Worm (Caenorhabditis elegans): ENCODE measurements around the gene irk-3.

DNA sequence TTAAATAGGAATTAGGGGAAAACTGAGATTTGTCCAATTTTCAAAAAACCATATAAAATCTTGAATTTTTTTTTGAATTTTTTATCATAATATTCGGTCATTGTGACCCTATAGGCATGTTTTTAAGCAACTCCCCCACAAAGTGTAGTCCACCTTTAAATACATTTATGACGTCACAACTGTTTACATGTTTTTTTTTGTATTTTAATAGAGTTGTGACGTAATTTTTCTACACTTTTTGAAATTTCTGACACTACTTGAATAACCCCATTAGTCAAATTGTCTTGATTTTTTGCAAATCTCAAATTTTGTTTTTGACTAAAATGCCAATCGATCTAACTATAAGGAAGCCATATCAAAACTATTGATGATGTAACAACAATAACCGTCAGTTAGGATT is 4.1 kb downstream of the irk-3 start:
- TF ChIP-seq klf-2 (GFP tag; conservative IDR thresholded peaks at IDR 0.05) = no peak
- TF ChIP-seq med-1 (GFP tag; optimal IDR thresholded peaks at IDR 0.05; ENCODE audit: insufficient read depth) = no peak
- TF ChIP-seq cog-1 (tag; optimal IDR thresholded peaks at IDR 0.05) = no peak
- TF ChIP-seq flt-1 (GFP tag; IDR thresholded peaks at IDR 0.05) = no peak
- TF ChIP-seq T22C8.4 (GFP tag; IDR thresholded peaks at IDR 0.05) = no peak
- no peak for TF ChIP-seq ztf-23 (GFP tag; IDR thresholded peaks at IDR 0.05)

All from whole organism, midembryonic.